Fruit fly (Drosophila melanogaster) whole organism, embryonic: ENCODE results near the gene CG46459.

Source experiments
- ATbp ChIP-seq: fragments of 200-800 bp; sonication (Bioruptor generic); optimal IDR thresholded peaks from 2 replicates; lab custom pipeline; 2017; ENCODE audit warnings: missing biosample characterization, mild to moderate bottlenecking, missing genetic modification characterization, missing genetic modification reagents
- Atf6 ChIP-seq: fragments of 200-800 bp; sonication (Bioruptor generic); IDR thresholded peaks from 2 replicates; pipeline ENCODE4 v1.3.6; 2022; ENCODE audit warnings: missing biosample characterization, missing genetic modification characterization
- Awh ChIP-seq: fragments of 200-800 bp; sonication (Bioruptor generic); IDR thresholded peaks from 2 replicates; pipeline ENCODE4, ENCODE4 v1.3.6; 2022; ENCODE audit warnings: missing biosample characterization, missing genetic modification characterization
- Bdp1 ChIP-seq: fragments of 200-800 bp; sonication (Bioruptor generic); optimal IDR thresholded peaks from 3 replicates; lab custom pipeline; 2016; ENCODE audit warnings: missing biosample characterization, missing genetic modification characterization
- CG1024 ChIP-seq: fragments of 200-800 bp; sonication (Bioruptor generic); IDR thresholded peaks from 2 replicates; pipeline ENCODE4 v1.3.6; 2022; ENCODE audit warnings: missing biosample characterization, missing genetic modification characterization
- CG11456 ChIP-seq: fragments of 200-800 bp; sonication (Bioruptor generic); IDR thresholded peaks from 3 replicates; pipeline ENCODE4 v1.3.6; 2022; ENCODE audit warnings: missing biosample characterization, missing genetic modification characterization
- CG11504 ChIP-seq: fragments of 200-800 bp; sonication (Bioruptor generic); optimal IDR thresholded peaks from 3 replicates; lab custom pipeline; 2019; ENCODE audit warnings: missing biosample characterization, mild to moderate bottlenecking, missing genetic modification characterization, moderate library complexity
- CG11696 ChIP-seq: fragments of 200-800 bp; sonication (Bioruptor generic); IDR thresholded peaks from 2 replicates; pipeline ENCODE4 v1.3.6; 2022; ENCODE audit warnings: missing biosample characterization, missing genetic modification characterization
- CG14014 ChIP-seq: fragments of 200-800 bp; sonication (Bioruptor generic); IDR thresholded peaks from 2 replicates; pipeline ENCODE4 v1.3.6; 2022; ENCODE audit warnings: missing biosample characterization, missing genetic modification characterization
- CG14050 ChIP-seq: fragments of 200-800 bp; sonication (Bioruptor generic); IDR thresholded peaks from 3 replicates; pipeline ENCODE4 v1.3.6; 2022; ENCODE audit warnings: missing biosample characterization, missing genetic modification characterization
- CG16815 ChIP-seq: fragments of 200-800 bp; sonication (Bioruptor generic); optimal IDR thresholded peaks from 3 replicates; lab custom pipeline; 2017; ENCODE audit warnings: missing biosample characterization, mild to moderate bottlenecking, missing genetic modification characterization
- CG17328 ChIP-seq: fragments of 200-800 bp; sonication (Bioruptor generic); IDR thresholded peaks from 2 replicates; pipeline ENCODE4 v1.3.6; 2022; ENCODE audit warnings: missing biosample characterization, missing genetic modification characterization
- CG17359 ChIP-seq: fragments of 200-800 bp; sonication (Bioruptor generic); optimal IDR thresholded peaks from 3 replicates; lab custom pipeline; 2018; ENCODE audit warnings: missing biosample characterization, mild to moderate bottlenecking, missing genetic modification characterization, moderate library complexity
- CG3726 ChIP-seq: fragments of 200-800 bp; sonication (Bioruptor generic); IDR thresholded peaks from 3 replicates; pipeline ENCODE4, ENCODE4 v1.3.6; 2022; ENCODE audit warnings: missing biosample characterization, missing genetic modification characterization
- CG4328 ChIP-seq: fragments of 200-800 bp; sonication (Bioruptor generic); optimal IDR thresholded peaks from 3 replicates; lab custom pipeline; 2017; ENCODE audit warnings: missing biosample characterization, missing genetic modification reagents, missing genetic modification characterization
- CG4360 ChIP-seq: fragments of 200-800 bp; sonication (Bioruptor generic); IDR thresholded peaks from 2 replicates; pipeline ENCODE4 v1.3.6; 2022; ENCODE audit warnings: missing biosample characterization, missing genetic modification characterization
- CG5180 ChIP-seq: fragments of 200-800 bp; sonication (Bioruptor generic); optimal IDR thresholded peaks from 3 replicates; lab custom pipeline; 2017; ENCODE audit warnings: missing biosample characterization, missing genetic modification characterization, mild to moderate bottlenecking, moderate library complexity, missing genetic modification reagents
- CG9932 ChIP-seq: fragments of 200-800 bp; sonication (Bioruptor generic); IDR thresholded peaks from 2 replicates; pipeline ENCODE4 v1.3.6; 2022; ENCODE audit warnings: missing biosample characterization, missing genetic modification characterization
- D19B ChIP-seq: fragments of 200-800 bp; sonication (Bioruptor generic); optimal IDR thresholded peaks from 2 replicates; lab custom pipeline; 2017; ENCODE audit warnings: missing biosample characterization, mild to moderate bottlenecking, missing genetic modification characterization
- Ets65A ChIP-seq: fragments of 200-800 bp; sonication (Bioruptor generic); peaks from one replicate; lab custom pipeline; 2016; ENCODE audit warnings: missing biosample characterization, missing genetic modification characterization
- H15 ChIP-seq: fragments of 200-800 bp; sonication (Bioruptor generic); IDR thresholded peaks from 3 replicates; pipeline ENCODE4 v1.3.6; 2022; ENCODE audit warnings: missing biosample characterization, missing genetic modification characterization
- Hr51 ChIP-seq, 2 experiments: fragments of 200-800 bp; sonication (Bioruptor generic); optimal IDR thresholded peaks; 2 replicates in 1 of 2; 3 replicates in 1 of 2; lab custom pipeline; 2016 to 2018; ENCODE audit warnings: missing biosample characterization in 2 of 2, missing genetic modification characterization in 2 of 2, mild to moderate bottlenecking in 1 of 2, moderate library complexity in 1 of 2
- Lim3 ChIP-seq: fragments of 200-800 bp; sonication (Bioruptor generic); IDR thresholded peaks from 2 replicates; pipeline ENCODE4 v1.3.6; 2022; ENCODE audit warnings: missing biosample characterization, missing genetic modification characterization
- Med ChIP-seq: fragments of 200-800 bp; sonication (Bioruptor generic); peaks from one replicate; lab custom pipeline; 2016; ENCODE audit warnings: missing biosample characterization, missing genetic modification characterization, mild to moderate bottlenecking, inconsistent platforms, moderate library complexity
- Mrtf ChIP-seq: fragments of 200-800 bp; sonication (Bioruptor generic); IDR thresholded peaks from 3 replicates; pipeline ENCODE4 v1.3.6; 2022; ENCODE audit warnings: missing biosample characterization, missing genetic modification characterization
- Ptx1 ChIP-seq: fragments of 200-800 bp; sonication (Bioruptor generic); IDR thresholded peaks from 2 replicates; pipeline ENCODE4 v1.3.6; 2022; ENCODE audit warnings: missing biosample characterization, missing genetic modification characterization
- Sry-δ ChIP-seq: fragments of 200-800 bp; sonication (Bioruptor generic); optimal IDR thresholded peaks from 2 replicates; lab custom pipeline; 2016; ENCODE audit warnings: missing biosample characterization, missing genetic modification characterization
- Trl ChIP-seq, 3 experiments: fragments of >200 bp in 2 of 3; fragments of 200-800 bp in 1 of 3; sonication (Bioruptor generic) in 1 of 3; optimal IDR thresholded peaks; 2 replicates in 1 of 3; 3 replicates in 2 of 3; lab custom pipeline; 2016 to 2017; ENCODE audit warnings: missing biosample characterization in 1 of 3, missing genetic modification characterization in 1 of 3
- Vsx1 ChIP-seq: fragments of 200-800 bp; sonication (Bioruptor generic); optimal IDR thresholded peaks from 2 replicates; lab custom pipeline; 2017; ENCODE audit warnings: missing biosample characterization, mild to moderate bottlenecking, missing genetic modification characterization, missing genetic modification reagents
- croc ChIP-seq: fragments of 200-800 bp; sonication (Bioruptor generic); conservative IDR thresholded peaks from 3 replicates; pipeline ENCODE4 v1.3.6; 2022; ENCODE audit warnings: missing biosample characterization, missing genetic modification characterization
- dati ChIP-seq: fragments of 200-800 bp; sonication (Bioruptor generic); IDR thresholded peaks from 2 replicates; pipeline ENCODE4 v1.3.6; 2022; ENCODE audit warnings: missing biosample characterization, missing genetic modification characterization
- dysf ChIP-seq: fragments of 200-800 bp; sonication (Bioruptor generic); IDR thresholded peaks from 3 replicates; pipeline ENCODE4 v1.3.6; 2022; ENCODE audit warnings: missing biosample characterization, missing genetic modification characterization
- fd102C ChIP-seq: fragments of 200-800 bp; sonication (Bioruptor generic); optimal IDR thresholded peaks from 2 replicates; lab custom pipeline; 2018; ENCODE audit warnings: missing biosample characterization, mild to moderate bottlenecking, missing genetic modification characterization, moderate library complexity
- gsb-n ChIP-seq: fragments of 200-800 bp; sonication (Bioruptor generic); optimal IDR thresholded peaks from 3 replicates; lab custom pipeline; 2018; ENCODE audit warnings: missing biosample characterization, mild to moderate bottlenecking, missing genetic modification characterization
- ind ChIP-seq: fragments of 200-800 bp; sonication (Bioruptor generic); optimal IDR thresholded peaks from 3 replicates; lab custom pipeline; 2016; ENCODE audit warnings: missing biosample characterization, missing genetic modification characterization
- inv ChIP-seq: fragments of 200-800 bp; sonication (Bioruptor generic); IDR thresholded peaks from 2 replicates; pipeline ENCODE4 v1.3.6; 2022; ENCODE audit warnings: missing biosample characterization, missing genetic modification characterization; ENCODE audit not compliant: partially characterized antibody
- ken ChIP-seq: fragments of 200-800 bp; sonication (Bioruptor generic); IDR thresholded peaks from 3 replicates; pipeline ENCODE4 v1.3.6; 2022; ENCODE audit warnings: missing biosample characterization, missing genetic modification characterization
- lmd ChIP-seq: fragments of 200-800 bp; sonication (Bioruptor generic); IDR thresholded peaks from 2 replicates; pipeline ENCODE4 v1.3.6; 2022; ENCODE audit warnings: missing biosample characterization, missing genetic modification characterization
- mirr ChIP-seq: fragments of 200-800 bp; sonication (Bioruptor generic); optimal IDR thresholded peaks from 3 replicates; lab custom pipeline; 2018; ENCODE audit warnings: missing biosample characterization, mild to moderate bottlenecking, missing genetic modification characterization
- mld ChIP-seq: fragments of 200-800 bp; sonication (Bioruptor generic); IDR thresholded peaks from 3 replicates; pipeline ENCODE4 v1.3.6; 2022; ENCODE audit warnings: missing biosample characterization, missing genetic modification characterization; ENCODE audit not compliant: partially characterized antibody
- pnt ChIP-seq: fragments of 200-800 bp; sonication (Bioruptor generic); optimal IDR thresholded peaks from 3 replicates; lab custom pipeline; 2016; ENCODE audit warnings: missing biosample characterization, missing genetic modification characterization
- sr ChIP-seq: fragments of 200-800 bp; sonication (Bioruptor generic); IDR thresholded peaks from 3 replicates; pipeline ENCODE4 v1.3.6; 2022; ENCODE audit warnings: missing biosample characterization, missing genetic modification characterization
- tin ChIP-seq: fragments of 200-800 bp; sonication (Bioruptor generic); optimal IDR thresholded peaks from 3 replicates; lab custom pipeline; 2016; ENCODE audit warnings: missing biosample characterization, missing genetic modification characterization
- zen ChIP-seq: fragments of 200-800 bp; sonication (Bioruptor generic); optimal IDR thresholded peaks from 3 replicates; lab custom pipeline; 2018; ENCODE audit warnings: missing biosample characterization, mild to moderate bottlenecking, missing genetic modification characterization, moderate library complexity

The CG46459 gene

DNA sequence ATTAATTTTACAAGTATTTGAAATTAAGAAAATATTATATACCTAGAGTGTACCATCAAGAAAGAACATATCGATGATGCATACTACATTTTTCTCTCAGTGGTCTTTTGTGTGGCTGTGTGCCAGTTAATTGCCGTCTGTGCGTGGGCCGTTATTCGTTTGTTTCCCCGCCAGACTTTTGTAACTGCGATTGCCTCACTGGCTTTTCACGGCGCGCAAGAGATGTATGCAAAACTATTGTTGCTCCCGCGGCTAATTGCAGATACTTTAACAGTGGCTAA lies 14.8 kb upstream of the CG46459 start (continued):
- peak; percentile 32 for TF ChIP-seq Vsx1 (GFP tag; lab: Kevin White, UChicago)
- peak; percentile 18 for TF ChIP-seq CG11504 (tag; lab: Kevin White, UChicago)
- TF ChIP-seq Atf6 (GFP tag; lab: Robert Waterston, UW), result peak; percentile 52; the same call in 1 of the 2 replicates
- peak; percentile 51; the same call in 1 of the 3 replicates for TF ChIP-seq ken
- peak; percentile 75; the same call in 1 of the 3 replicates for TF ChIP-seq sr (GFP tag; lab: Robert Waterston, UW)
- TF ChIP-seq Hr51 (GFP tag; optimal IDR thresholded peaks at IDR 0.05; lab: Kevin White, UChicago), result peak in 1 of 2 experiments; percentile 49
- TF ChIP-seq ATbp (GFP tag; lab: Kevin White, UChicago), result peak; percentile 30
- TF ChIP-seq CG4328, result no peak
- peak; percentile 60 for TF ChIP-seq CG14014 (GFP tag; lab: Robert Waterston, UW)
- TF ChIP-seq Sry-δ (GFP tag; lab: Kevin White, UChicago), result no peak
- TF ChIP-seq pnt, result no peak
- peak; percentile 8 for TF ChIP-seq ind (GFP tag; lab: Kevin White, UChicago)
- TF ChIP-seq mld (GFP tag; lab: Robert Waterston, UW), result no peak
- TF ChIP-seq CG14050 (GFP tag; lab: Robert Waterston, UW), result 0 out of 3 replicates have a peak, but pooled peaks have one; percentile 45
- TF ChIP-seq Lim3, result no peak
- TF ChIP-seq lmd (GFP tag; lab: Robert Waterston, UW), result peak; percentile 52
- peak; percentile 0 for TF ChIP-seq Bdp1 (GFP tag; lab: Kevin White, UChicago)
- peak; percentile 82 for TF ChIP-seq zen
- TF ChIP-seq CG11456 (GFP tag; lab: Robert Waterston, UW), result peak; percentile 75; the same call in 2 of the 3 replicates
- peak; percentile 63; the same call in 1 of the 2 replicates for TF ChIP-seq CG17328
- TF ChIP-seq Mrtf (GFP tag; lab: Robert Waterston, UW), result peak; percentile 75
- peak; percentile 37 for TF ChIP-seq CG17359
- no peak for TF ChIP-seq mirr
- peak; percentile 74 for TF ChIP-seq Ptx1 (GFP tag; lab: Robert Waterston, UW)
- TF ChIP-seq H15 (GFP tag; lab: Robert Waterston, UW), result peak; percentile 74; the same call in 2 of the 3 replicates
- TF ChIP-seq CG5180, result no peak
- peak; percentile 35 for TF ChIP-seq CG9932 (GFP tag; lab: Robert Waterston, UW)
- TF ChIP-seq CG1024 (GFP tag; lab: Robert Waterston, UW), result peak; percentile 17; the same call in 1 of the 2 replicates
- TF ChIP-seq croc (GFP tag; lab: Robert Waterston, UW), result no peak; the same call in 2 of the 3 replicates
- peak; percentile 28 for TF ChIP-seq fd102C (GFP tag; lab: Kevin White, UChicago)
- no peak for TF ChIP-seq tin (GFP tag; lab: Kevin White, UChicago)
- 0 out of 3 replicates have a peak, but pooled peaks have one; percentile 39 for TF ChIP-seq CG3726 (GFP tag; lab: Robert Waterston, UW)
- 0 out of 2 replicates have a peak, but pooled peaks have one; percentile 28 for TF ChIP-seq dati
- no peak for TF ChIP-seq gsb-n
- TF ChIP-seq CG4360 (GFP tag; lab: Robert Waterston, UW), result 0 out of 2 replicates have a peak, but pooled peaks have one; percentile 36
- no peak for TF ChIP-seq CG11696 (GFP tag; lab: Robert Waterston, UW)
- no peak for TF ChIP-seq inv (GFP tag; lab: Robert Waterston, UW)
- TF ChIP-seq, all 482 proteins: peak for 155

DNA sequence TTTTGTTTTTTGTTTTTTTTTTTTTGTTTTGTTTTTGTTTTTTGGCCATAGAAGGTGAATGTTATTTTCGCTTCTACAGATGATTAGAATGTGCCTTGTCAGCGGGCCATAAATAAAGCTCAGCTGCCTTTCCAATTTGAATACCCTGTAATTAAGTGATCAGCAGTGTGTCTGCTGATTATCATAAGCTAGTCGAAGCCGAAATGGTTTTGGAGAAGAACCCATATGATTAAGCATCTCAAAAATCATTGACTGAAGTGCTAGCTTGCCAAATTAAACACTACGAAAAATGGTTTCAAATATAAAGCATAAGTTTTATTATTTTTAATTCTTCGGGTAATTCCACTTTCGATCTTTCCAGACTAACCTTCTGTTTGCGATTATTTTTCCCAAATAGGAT lies 13.2 kb upstream of the CG46459 start:
- TF ChIP-seq Awh (GFP tag; lab: Robert Waterston, UW), result 0 out of 2 replicates have a peak, but pooled peaks have one; percentile 24
- peak; percentile 36 for TF ChIP-seq Ets65A (GFP tag; lab: Kevin White, UChicago)
- TF ChIP-seq Med (GFP tag; lab: Kevin White, UChicago), result peak; percentile 38
- 0 out of 3 replicates have a peak, but pooled peaks have one; percentile 14 for TF ChIP-seq dysf (GFP tag; lab: Robert Waterston, UW)
- TF ChIP-seq CG16815, result no peak
- TF ChIP-seq Trl (optimal IDR thresholded peaks at IDR 0.05; lab: Kevin White, UChicago), result no peak
- no peak for TF ChIP-seq Trl (GFP tag; optimal IDR thresholded peaks at IDR 0.05; lab: Kevin White, UChicago)
- TF ChIP-seq D19B, result peak; percentile 70
- TF ChIP-seq, all 482 proteins: peak for 5
